Worm (Caenorhabditis elegans): Measurements from ENCODE around the gene C45G9.10.

DNA sequence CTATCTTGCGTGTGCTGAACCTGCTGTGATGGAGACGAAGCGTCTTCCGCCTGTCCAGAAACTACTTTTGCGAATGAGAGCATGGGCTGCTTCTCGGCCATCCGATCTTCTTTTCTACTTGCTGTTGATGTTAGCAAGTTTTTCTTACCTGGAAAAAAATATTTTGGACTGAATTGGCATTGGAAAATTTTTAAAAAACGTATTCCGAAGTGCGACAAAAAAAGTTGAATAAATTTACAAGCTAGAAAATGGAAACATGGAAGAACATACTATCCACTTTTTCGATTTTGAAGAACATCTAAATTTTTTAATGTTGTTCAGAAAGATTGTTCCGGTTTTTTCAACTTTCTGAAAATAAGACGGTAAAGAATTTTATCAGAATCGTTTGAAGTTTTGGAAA lies 44.1 kb downstream of the C45G9.10 start, which contains the start of gene larp-1:
- TF ChIP-seq ztf-23 (GFP tag; IDR thresholded peaks at IDR 0.05) (no peak), med-1 (GFP tag; optimal IDR thresholded peaks at IDR 0.05; ENCODE audit: insufficient read depth) (no peak), tab-1 (GFP tag; IDR thresholded peaks at IDR 0.05) (no peak), cog-1 (tag; optimal IDR thresholded peaks at IDR 0.05) (no peak), T22C8.4 (GFP tag; IDR thresholded peaks at IDR 0.05) (no peak), klf-2 (GFP tag; conservative IDR thresholded peaks at IDR 0.05) (no peak), flt-1 (GFP tag; IDR thresholded peaks at IDR 0.05) (no peak)

All from whole organism, midembryonic.